Worm (Caenorhabditis elegans) whole organism, late embryonic: ENCODE measurements around the gene K04A8.1.

ENCODE experiments used
- fax-1 ChIP-seq: sonication (generic microtip); optimal IDR thresholded peaks from 2 replicates; lab custom pipeline; 2016; ENCODE audit warnings: missing genotype, missing genetic modification characterization, missing compliant biosample characterization
- pqm-1 ChIP-seq: sonication (generic microtip); optimal IDR thresholded peaks from 2 replicates; lab custom pipeline; 2016; ENCODE audit warnings: missing genetic modification characterization, missing compliant biosample characterization

ce11 chrV:6524757-6525156 is 41.4 kb upstream of the K04A8.1 start, which contains the start of gene acs-1:
- TF ChIP-seq pqm-1 (tag; lab: Kevin White, UChicago) (no peak), fax-1 (tag; lab: Kevin White, UChicago) (no peak)
